Worm (Caenorhabditis elegans): Measurements from ENCODE around the gene dhs-19.

dhs-19 gene

DNA sequence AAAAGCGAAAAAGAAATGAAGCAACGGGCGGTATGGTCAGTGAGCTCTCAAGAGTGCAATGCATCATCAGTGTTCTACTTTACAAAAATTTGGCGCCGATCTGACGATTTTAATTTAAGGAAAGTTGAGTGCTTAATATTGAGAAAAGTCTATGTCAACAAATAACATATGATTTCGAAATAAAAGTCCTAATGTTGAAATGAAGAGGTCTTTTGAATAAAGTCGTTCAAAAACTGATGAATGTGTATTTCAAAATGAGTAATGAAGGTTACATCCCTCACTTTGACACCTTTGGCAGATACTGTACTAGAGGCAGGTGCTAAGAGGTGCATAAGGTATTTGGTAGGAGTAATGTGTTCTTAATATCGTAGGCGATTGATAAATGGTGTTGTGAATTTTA, 7.2 kb upstream of the dhs-19 start:
- TF ChIP-seq nhr-2 (tag; optimal IDR thresholded peaks at IDR 0.05): no peak

DNA sequence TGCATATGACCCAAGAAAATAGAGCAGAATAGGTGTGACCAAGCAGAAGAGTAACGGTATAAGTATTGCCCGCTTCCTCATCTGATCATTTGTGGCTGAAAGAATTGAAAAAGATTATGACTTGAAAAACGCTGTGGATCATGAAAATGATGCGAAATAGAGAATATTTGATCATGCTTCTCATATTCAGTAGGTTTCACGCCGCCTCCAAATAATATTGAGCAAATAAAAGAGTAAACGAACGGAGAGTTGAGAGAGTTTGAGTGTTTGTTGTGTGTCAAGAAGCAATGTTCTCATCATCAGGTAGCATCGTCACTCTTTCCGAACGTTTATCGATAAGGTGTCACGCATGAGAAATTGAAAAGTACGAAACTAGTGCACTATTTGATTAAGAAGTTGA, 6.0 kb upstream of the dhs-19 start, which contains the start of gene htrl-1:
htrl-1 (minus strand) TSS at position 101 of the 400 bp plus-strand sequence.
- TF ChIP-seq ceh-43 (GFP tag; optimal IDR thresholded peaks at IDR 0.05): no peak
- TF ChIP-seq mls-2 (tag; optimal IDR thresholded peaks at IDR 0.05): no peak
- no peak for TF ChIP-seq tbx-8 (GFP tag; optimal IDR thresholded peaks at IDR 0.05)
- TF ChIP-seq hlh-1 (tag; optimal IDR thresholded peaks at IDR 0.05): no peak
- TF ChIP-seq sem-2 (GFP tag; optimal IDR thresholded peaks at IDR 0.05): no peak

DNA sequence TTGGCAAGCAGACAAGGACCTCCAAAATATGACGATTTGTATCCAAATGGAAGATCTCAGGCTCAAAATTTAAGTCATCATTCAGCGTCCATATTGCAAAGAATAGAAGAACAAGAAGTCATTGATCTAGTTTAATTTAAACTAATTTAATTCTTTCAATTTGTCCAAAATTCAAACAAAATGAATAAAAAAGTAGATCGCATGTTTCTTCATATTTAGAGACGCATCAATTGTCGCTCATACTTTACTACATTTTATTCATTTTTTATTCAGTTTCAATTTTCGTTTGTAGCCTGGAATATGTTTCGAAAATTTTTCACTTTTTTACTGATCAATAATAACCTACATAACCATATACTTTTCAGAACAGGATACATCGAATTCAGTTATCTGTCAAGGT, 2.2 kb upstream of the dhs-19 start, which contains the start of gene T11F9.21:
T11F9.21 (plus strand) TSS at position 301 of the 400 bp plus-strand sequence.
- no peak for TF ChIP-seq drap-1 (GFP tag; optimal IDR thresholded peaks at IDR 0.05)
- no peak for TF ChIP-seq hlh-1 (tag; optimal IDR thresholded peaks at IDR 0.05)
- no peak for TF ChIP-seq lsy-2 (tag; optimal IDR thresholded peaks at IDR 0.05)

DNA sequence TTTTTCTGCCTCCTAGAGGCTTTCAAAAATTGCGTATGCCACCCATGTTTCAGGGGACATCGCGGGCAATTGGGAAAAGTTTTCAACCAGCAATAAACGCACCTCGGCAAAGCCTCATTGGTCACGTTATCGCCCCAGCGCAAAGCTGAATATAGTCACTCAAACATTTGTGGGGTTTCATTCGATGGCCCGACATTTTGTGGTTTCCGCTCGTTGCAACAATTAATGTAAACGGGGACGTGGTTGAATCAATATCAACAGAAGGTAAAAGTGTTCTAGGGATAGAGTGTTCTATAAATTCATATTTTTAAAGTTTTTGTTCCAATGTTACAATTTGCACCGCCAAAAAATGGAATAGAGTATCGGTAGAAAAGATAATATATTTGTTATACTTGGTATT, 2.0 kb downstream of the dhs-19 start:
- TF ChIP-seq flh-1 (GFP tag; optimal IDR thresholded peaks at IDR 0.05) (no peak), pha-4 (tag; optimal IDR thresholded peaks at IDR 0.05) (no peak), sem-2 (GFP tag; optimal IDR thresholded peaks at IDR 0.05) (no peak), mls-2 (tag; optimal IDR thresholded peaks at IDR 0.05) (no peak), cnd-1 (tag; optimal IDR thresholded peaks at IDR 0.05) (no peak), ham-2 (GFP tag; optimal IDR thresholded peaks at IDR 0.05) (no peak), zip-8 (tag; optimal IDR thresholded peaks at IDR 0.05) (no peak), ztf-11 (tag; optimal IDR thresholded peaks at IDR 0.05) (no peak), M03D4.4 (tag; optimal IDR thresholded peaks at IDR 0.05) (no peak), mep-1 (tag; optimal IDR thresholded peaks at IDR 0.05) (no peak), nhr-28 (tag; optimal IDR thresholded peaks at IDR 0.05) (no peak), elt-1 (tag; optimal IDR thresholded peaks at IDR 0.05; ENCODE audit: borderline replicate concordance, insufficient read depth) (no peak), blmp-1 (tag; optimal IDR thresholded peaks at IDR 0.05) (no peak), unc-39 (tag; optimal IDR thresholded peaks at IDR 0.05) (no peak), nhr-76 (tag; optimal IDR thresholded peaks at IDR 0.05) (no peak), unc-120 (tag; optimal IDR thresholded peaks at IDR 0.05; ENCODE audit: poor library complexity, severe bottlenecking) (no peak), lsy-2 (tag; optimal IDR thresholded peaks at IDR 0.05) (no peak), hlh-1 (tag; optimal IDR thresholded peaks at IDR 0.05) (no peak)

DNA sequence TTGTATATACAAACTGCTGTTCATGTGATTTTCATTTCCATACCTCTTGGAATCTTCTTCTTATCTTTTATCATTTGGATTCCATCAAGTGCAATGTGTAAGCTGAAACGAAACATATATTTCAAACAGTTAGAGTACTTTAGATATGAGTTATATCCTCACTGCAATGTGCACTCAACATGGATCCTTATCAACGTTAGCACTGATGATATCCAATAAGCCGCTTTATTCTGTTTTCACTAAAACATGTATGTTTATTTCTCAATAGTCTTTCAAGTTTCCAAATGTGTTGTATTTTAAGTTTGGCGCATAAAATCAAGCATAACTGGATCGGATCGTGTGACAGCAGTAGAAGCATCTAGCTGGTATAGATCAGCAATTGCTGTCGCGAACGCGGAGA, 3.6 kb downstream of the dhs-19 start, which contains the start of gene T11F9.10:
T11F9.10 (plus strand) TSS at position 301 of the 400 bp plus-strand sequence.
- TF ChIP-seq sem-2 (GFP tag; optimal IDR thresholded peaks at IDR 0.05) (no peak), lin-13 (tag; optimal IDR thresholded peaks at IDR 0.05) (no peak), unc-39 (tag; optimal IDR thresholded peaks at IDR 0.05) (no peak), tbx-8 (GFP tag; optimal IDR thresholded peaks at IDR 0.05) (no peak), unc-120 (tag; optimal IDR thresholded peaks at IDR 0.05; ENCODE audit: poor library complexity, severe bottlenecking) (no peak), ces-1 (GFP tag; optimal IDR thresholded peaks at IDR 0.05) (no peak), ztf-11 (tag; optimal IDR thresholded peaks at IDR 0.05) (no peak)

DNA sequence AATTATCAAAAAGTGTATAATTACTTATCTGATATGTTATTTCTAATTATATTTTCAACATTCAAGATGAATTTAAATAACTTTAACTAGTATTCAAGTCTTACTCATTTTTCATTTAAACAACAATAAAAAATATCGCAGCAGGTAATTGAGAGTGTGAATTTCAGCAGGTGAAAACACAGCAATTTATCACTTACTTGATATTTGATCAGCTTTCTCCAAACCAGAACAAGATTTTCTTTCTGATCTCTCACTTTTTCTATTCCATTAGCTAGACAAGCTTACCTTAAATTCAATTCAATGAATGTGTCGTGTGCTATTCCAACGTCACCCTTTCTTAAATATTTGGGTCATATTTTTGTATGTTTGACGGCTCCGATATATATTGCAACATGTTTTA, 4.7 kb downstream of the dhs-19 start, which contains the start of gene srh-1:
srh-1 (plus strand) TSS at position 301 of the 400 bp plus-strand sequence.
- TF ChIP-seq ceh-39 (tag; optimal IDR thresholded peaks at IDR 0.05) (no peak), ces-1 (GFP tag; optimal IDR thresholded peaks at IDR 0.05) (no peak), ceh-43 (GFP tag; optimal IDR thresholded peaks at IDR 0.05) (no peak), hlh-1 (tag; optimal IDR thresholded peaks at IDR 0.05) (no peak), cnd-1 (tag; optimal IDR thresholded peaks at IDR 0.05) (no peak)

DNA sequence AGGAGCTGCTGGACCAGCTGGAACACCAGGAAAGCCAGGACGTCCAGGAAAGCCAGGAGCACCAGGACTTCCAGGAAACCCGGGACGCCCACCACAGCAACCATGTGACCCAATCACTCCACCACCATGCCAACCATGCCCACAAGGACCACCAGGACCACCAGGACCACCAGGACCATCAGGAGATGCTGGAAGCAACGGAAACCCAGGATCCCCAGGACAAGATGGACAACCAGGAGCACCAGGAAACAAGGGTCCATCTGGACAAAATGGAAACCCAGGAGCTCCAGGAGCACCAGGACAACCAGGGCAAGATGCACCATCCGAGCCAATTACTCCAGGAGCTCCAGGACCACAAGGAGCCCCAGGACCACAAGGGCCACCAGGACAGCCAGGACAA, 5.9 kb downstream of the dhs-19 start:
- TF ChIP-seq unc-120 (tag; optimal IDR thresholded peaks at IDR 0.05; ENCODE audit: poor library complexity, severe bottlenecking) (no peak), ces-1 (GFP tag; optimal IDR thresholded peaks at IDR 0.05) (no peak), blmp-1 (tag; optimal IDR thresholded peaks at IDR 0.05) (no peak), ceh-43 (GFP tag; optimal IDR thresholded peaks at IDR 0.05) (no peak)
